Worm (Caenorhabditis elegans) whole organism, young adult: Measurements from ENCODE around the gene rps-24.

Experiments
- B0019.2 ChIP-seq: fragments of 200-800 bp; sonication (Bioruptor generic); conservative IDR thresholded peaks from 2 replicates; pipeline ENCODE4 v1.3.6; 2022; ENCODE audit warnings: missing genetic modification reagents, missing genetic modification characterization, missing compliant biosample characterization
- B0261.1 ChIP-seq: sonication (generic microtip); optimal IDR thresholded peaks from 2 replicates; lab custom pipeline; 2016; ENCODE audit warnings: mild to moderate bottlenecking, missing genetic modification characterization, moderate library complexity, missing compliant biosample characterization
- D2030.7 ChIP-seq: fragments of 200-800 bp; sonication (Bioruptor generic); IDR thresholded peaks from 2 replicates; pipeline ENCODE4 v1.3.6; 2022; ENCODE audit warnings: missing genetic modification reagents, missing genetic modification characterization, missing compliant biosample characterization
- F10E7.11 ChIP-seq: sonication (generic microtip); optimal IDR thresholded peaks from 2 replicates; lab custom pipeline; 2017; ENCODE audit warnings: mild to moderate bottlenecking, missing genetic modification characterization, moderate library complexity, missing compliant biosample characterization
- F49E8.2 ChIP-seq: sonication (generic microtip); optimal IDR thresholded peaks from 3 replicates; lab custom pipeline; 2017; ENCODE audit warnings: missing genetic modification characterization, mild to moderate bottlenecking, missing compliant biosample characterization, antibody characterized with exemption, moderate library complexity; ENCODE audit not compliant: insufficient read depth
- Y95B8A.8 ChIP-seq: fragments of 200-800 bp; sonication (Bioruptor generic); IDR thresholded peaks from 2 replicates; pipeline ENCODE4 v1.3.6; 2022; ENCODE audit warnings: missing genetic modification reagents, missing genetic modification characterization, missing compliant biosample characterization
- akir-1 ChIP-seq: fragments of 200-800 bp; sonication (Bioruptor generic); optimal IDR thresholded peaks from 2 replicates; lab custom pipeline; 2018; ENCODE audit warnings: mild to moderate bottlenecking, missing genetic modification characterization, moderate library complexity, missing compliant biosample characterization
- ama-1 ChIP-seq, 3 experiments: fragments of 150-350 bp in 1 of 3; sonication (generic microtip) in 2 of 3; optimal IDR thresholded peaks; 2 replicates each; lab custom pipeline; 2014 to 2018; ENCODE audit warnings: missing biosample characterization in 2 of 3, missing genetic modification characterization in 2 of 3, missing genetic modification reagents in 2 of 3
- aptf-3 ChIP-seq: fragments of 200-800 bp; sonication (Bioruptor generic); IDR thresholded peaks from 2 replicates; pipeline ENCODE4 v1.3.6; 2022; ENCODE audit warnings: missing genetic modification characterization, missing compliant biosample characterization
- bed-2 ChIP-seq: fragments of 200-800 bp; sonication (Bioruptor generic); IDR thresholded peaks from 2 replicates; pipeline ENCODE4 v1.3.6; 2022; ENCODE audit warnings: missing genetic modification reagents, missing genetic modification characterization, missing compliant biosample characterization
- ceh-100 ChIP-seq: fragments of 200-800 bp; sonication (Bioruptor generic); IDR thresholded peaks from 2 replicates; pipeline ENCODE4 v1.3.6; 2022; ENCODE audit warnings: missing genetic modification reagents, missing genetic modification characterization, missing compliant biosample characterization
- ceh-27 ChIP-seq: fragments of 200-800 bp; sonication (Bioruptor generic); optimal IDR thresholded peaks from 2 replicates; lab custom pipeline; 2018; ENCODE audit warnings: mild to moderate bottlenecking, missing genetic modification characterization, moderate library complexity, missing compliant biosample characterization
- ceh-58 ChIP-seq: fragments of 200-800 bp; sonication (Bioruptor generic); IDR thresholded peaks from 2 replicates; pipeline ENCODE4 v1.3.6; 2022; ENCODE audit warnings: missing genetic modification characterization, missing compliant biosample characterization
- ceh-91 ChIP-seq: fragments of 200-800 bp; sonication (Bioruptor generic); IDR thresholded peaks from 2 replicates; pipeline ENCODE4 v1.3.6; 2022; ENCODE audit warnings: missing genetic modification reagents, missing genetic modification characterization, missing compliant biosample characterization
- chd-7 ChIP-seq: sonication (generic microtip); optimal IDR thresholded peaks from 2 replicates; lab custom pipeline; 2016; ENCODE audit warnings: mild to moderate bottlenecking, missing genetic modification characterization, moderate library complexity, missing compliant biosample characterization
- die-1 ChIP-seq: sonication (generic microtip); optimal IDR thresholded peaks from 2 replicates; lab custom pipeline; 2016; ENCODE audit warnings: missing genotype, mild to moderate bottlenecking, missing genetic modification characterization, missing compliant biosample characterization
- egrh-3 ChIP-seq: fragments of 200-800 bp; sonication (Bioruptor generic); IDR thresholded peaks from 2 replicates; pipeline ENCODE4 v1.3.6; 2022; ENCODE audit warnings: missing genetic modification reagents, missing genetic modification characterization, missing compliant biosample characterization
- ets-4 ChIP-seq: fragments of 200-800 bp; sonication (Bioruptor generic); optimal IDR thresholded peaks from 2 replicates; lab custom pipeline; 2018; ENCODE audit warnings: mild to moderate bottlenecking, missing genetic modification characterization, missing compliant biosample characterization
- gei-17 ChIP-seq: fragments of 200-800 bp; sonication (Bioruptor generic); optimal IDR thresholded peaks from 2 replicates; lab custom pipeline; 2018; ENCODE audit warnings: mild to moderate bottlenecking, missing genetic modification characterization, missing compliant biosample characterization
- hmg-20 ChIP-seq: fragments of 200-800 bp; sonication (Bioruptor generic); IDR thresholded peaks from 2 replicates; pipeline ENCODE4 v1.3.6; 2022; ENCODE audit warnings: missing genetic modification reagents, missing genetic modification characterization, missing compliant biosample characterization
- hsf-1 ChIP-seq: fragments of 200-800 bp; sonication (Bioruptor generic); IDR thresholded peaks from 2 replicates; pipeline ENCODE4 v1.3.6; 2022; ENCODE audit warnings: missing genetic modification reagents, missing genetic modification characterization, missing compliant biosample characterization
- lag-1 ChIP-seq: fragments of 200-800 bp; sonication (Bioruptor generic); IDR thresholded peaks from 2 replicates; pipeline ENCODE4 v1.3.6; 2022; ENCODE audit warnings: missing genetic modification reagents, missing genetic modification characterization, missing compliant biosample characterization
- let-526 ChIP-seq: fragments of 200-800 bp; sonication (Bioruptor generic); IDR thresholded peaks from 2 replicates; pipeline ENCODE4 v1.3.6; 2022; ENCODE audit warnings: missing genetic modification reagents, missing genetic modification characterization, missing compliant biosample characterization
- lin-40 ChIP-seq: sonication (generic microtip); optimal IDR thresholded peaks from 2 replicates; lab custom pipeline; 2016; ENCODE audit warnings: missing genetic modification characterization, mild to moderate bottlenecking, missing compliant biosample characterization, missing genotype, missing genetic modification reagents
- lin-54 ChIP-seq: fragments of 200-800 bp; sonication (Bioruptor generic); optimal IDR thresholded peaks from 2 replicates; lab custom pipeline; 2018; ENCODE audit warnings: mild to moderate bottlenecking, missing genetic modification characterization, missing compliant biosample characterization
- lir-1 ChIP-seq: fragments of 200-800 bp; sonication (Bioruptor generic); conservative IDR thresholded peaks from 2 replicates; pipeline ENCODE4 v1.3.6; 2022; ENCODE audit warnings: missing genetic modification reagents, missing genetic modification characterization, missing compliant biosample characterization
- lsy-27 ChIP-seq: sonication (generic microtip); optimal IDR thresholded peaks from 2 replicates; lab custom pipeline; 2017; ENCODE audit warnings: missing genetic modification characterization, mild to moderate bottlenecking, missing compliant biosample characterization, antibody characterized with exemption, missing genotype, borderline replicate concordance; ENCODE audit not compliant: insufficient read depth
- madf-3 ChIP-seq: fragments of 200-800 bp; sonication (Bioruptor generic); IDR thresholded peaks from 2 replicates; pipeline ENCODE4 v1.3.6; 2022; ENCODE audit warnings: missing genetic modification reagents, missing genetic modification characterization, missing compliant biosample characterization
- mcd-1 ChIP-seq: fragments of 200-800 bp; sonication (Bioruptor generic); IDR thresholded peaks from 2 replicates; pipeline ENCODE4 v1.3.6; 2022; ENCODE audit warnings: missing genetic modification reagents, missing genetic modification characterization, missing compliant biosample characterization
- mxl-1 ChIP-seq: sonication (generic microtip); optimal IDR thresholded peaks from 2 replicates; lab custom pipeline; 2016; ENCODE audit warnings: missing genetic modification characterization, missing compliant biosample characterization
- nfya-2 ChIP-seq: fragments of 200-800 bp; sonication (Bioruptor generic); IDR thresholded peaks from 2 replicates; pipeline ENCODE4 v1.3.6; 2022; ENCODE audit warnings: missing genetic modification reagents, missing genetic modification characterization, missing compliant biosample characterization
- nhr-120 ChIP-seq: fragments of 200-800 bp; sonication (Bioruptor generic); IDR thresholded peaks from 2 replicates; pipeline ENCODE4 v1.3.6; 2022; ENCODE audit warnings: missing genetic modification characterization, missing compliant biosample characterization
- nhr-179 ChIP-seq: sonication (generic microtip); optimal IDR thresholded peaks from 2 replicates; lab custom pipeline; 2016; ENCODE audit warnings: mild to moderate bottlenecking, missing genetic modification characterization, missing compliant biosample characterization
- pbrm-1 ChIP-seq: fragments of 200-800 bp; sonication (Bioruptor generic); IDR thresholded peaks from 2 replicates; pipeline ENCODE4 v1.3.6; 2022; ENCODE audit warnings: missing genetic modification reagents, missing genetic modification characterization, missing compliant biosample characterization
- pha-4 ChIP-seq: fragments of 150-350 bp; sonication (generic microtip); optimal IDR thresholded peaks from 2 replicates; lab custom pipeline; 2014; ENCODE audit warnings: missing biosample characterization, missing genetic modification reagents, missing genetic modification characterization
- rcor-1 ChIP-seq: fragments of 200-800 bp; sonication (Bioruptor generic); IDR thresholded peaks from 2 replicates; pipeline ENCODE4 v1.3.6; 2022; ENCODE audit warnings: missing genetic modification reagents, missing genetic modification characterization, missing compliant biosample characterization
- rec-8 ChIP-seq, 2 experiments: sonication (generic microtip); optimal IDR thresholded peaks; 2 replicates each; lab custom pipeline; 2016; ENCODE audit warnings: mild to moderate bottlenecking in 2 of 2, missing genetic modification characterization in 2 of 2, missing genetic modification reagents in 2 of 2, missing genotype in 2 of 2, missing biosample characterization in 1 of 2, missing compliant biosample characterization in 1 of 2, moderate library complexity in 1 of 2
- snpc-1.3 ChIP-seq: sonication (generic microtip); optimal IDR thresholded peaks from 2 replicates; lab custom pipeline; 2017; ENCODE audit warnings: missing genetic modification characterization, mild to moderate bottlenecking, missing compliant biosample characterization, antibody characterized with exemption, moderate library complexity, missing genotype, missing genetic modification reagents; ENCODE audit not compliant: insufficient read depth
- snpc-3.4 ChIP-seq: sonication (generic microtip); optimal IDR thresholded peaks from 2 replicates; lab custom pipeline; 2017; ENCODE audit warnings: missing genetic modification characterization, mild to moderate bottlenecking, missing compliant biosample characterization, antibody characterized with exemption, moderate library complexity, missing genotype, missing genetic modification reagents
- snpc-4 ChIP-seq, 5 experiments: fragments of 150-350 bp in 1 of 5; sonication (generic microtip) in 4 of 5; optimal IDR thresholded peaks; 2 replicates each; lab custom pipeline; 2014 to 2018; ENCODE audit warnings: missing genetic modification characterization in 5 of 5, missing biosample characterization in 3 of 5, antibody characterized with exemption in 2 of 5, mild to moderate bottlenecking in 2 of 5, missing compliant biosample characterization in 2 of 5, missing genotype in 2 of 5, moderate library complexity in 2 of 5, missing genetic modification reagents in 1 of 5
- tbp1 ChIP-seq: fragments of 200-800 bp; sonication (Bioruptor generic); optimal IDR thresholded peaks from 2 replicates; lab custom pipeline; 2018; ENCODE audit warnings: mild to moderate bottlenecking, missing genetic modification characterization, missing compliant biosample characterization
- tlf-1 ChIP-seq: fragments of 200-800 bp; sonication (Bioruptor generic); optimal IDR thresholded peaks from 2 replicates; lab custom pipeline; 2018; ENCODE audit warnings: mild to moderate bottlenecking, missing genetic modification characterization, missing compliant biosample characterization
- unc-62 ChIP-seq: fragments of 150-350 bp; optimal IDR thresholded peaks from 2 replicates; lab custom pipeline; 2014; ENCODE audit warnings: missing biosample characterization, missing genetic modification reagents, missing genetic modification characterization
- xnd-1 ChIP-seq: sonication (generic microtip); optimal IDR thresholded peaks from 2 replicates; lab custom pipeline; 2016; ENCODE audit warnings: missing genotype, missing genetic modification reagents, missing genetic modification characterization, missing compliant biosample characterization
- zfh-2 ChIP-seq: fragments of 200-800 bp; sonication (Bioruptor generic); conservative IDR thresholded peaks from 2 replicates; pipeline ENCODE4 v1.3.6; 2022; ENCODE audit warnings: missing genetic modification reagents, missing genetic modification characterization, missing compliant biosample characterization

The rps-24 gene

ce11 chrIV:386576-386975 lies 889 bp downstream of the rps-24 start, which contains the start of gene T07A9.14 (continued):
- TF ChIP-seq let-526 (GFP tag; lab: Robert Waterston, UW) (no peak), ceh-27 (GFP tag; lab: Kevin White, UChicago) (no peak), lag-1 (GFP tag; lab: Robert Waterston, UW) (no peak), F49E8.2 (tag; lab: Kevin White, UChicago) (peak; percentile 52), unc-62 (no peak), tbp1 (no peak), mcd-1 (GFP tag; lab: Robert Waterston, UW) (peak; percentile 37; the same call in 1 of the 2 replicates), bed-2 (no peak), Y95B8A.8 (GFP tag; lab: Robert Waterston, UW) (no peak), hmg-20 (GFP tag; lab: Robert Waterston, UW) (no peak), mxl-1 (tag; lab: Kevin White, UChicago) (peak; percentile 20), akir-1 (GFP tag; lab: Kevin White, UChicago) (no peak), nhr-120 (GFP tag; lab: Robert Waterston, UW) (no peak), D2030.7 (GFP tag; lab: Robert Waterston, UW) (no peak), B0261.1 (no peak), lsy-27 (tag; lab: Kevin White, UChicago) (no peak), nhr-179 (no peak), chd-7 (tag; lab: Kevin White, UChicago) (no peak), die-1 (tag; lab: Kevin White, UChicago) (no peak), F10E7.11 (tag; lab: Kevin White, UChicago) (no peak), ceh-58 (GFP tag; lab: Robert Waterston, UW) (no peak), snpc-1.3 (tag; lab: Kevin White, UChicago) (peak; percentile 31), B0019.2 (no peak), ets-4 (GFP tag; lab: Kevin White, UChicago) (no peak), tlf-1 (peak; percentile 27), ceh-91 (no peak), pha-4 (tag; lab: Kevin White, UChicago) (no peak), nfya-2 (GFP tag; lab: Robert Waterston, UW) (0 out of 2 replicates have a peak, but pooled peaks have one; percentile 8), zfh-2 (GFP tag; lab: Robert Waterston, UW) (no peak), lir-1 (no peak), rec-8 (tag; optimal IDR thresholded peaks at IDR 0.05; lab: Kevin White, UChicago) (no peak), lin-54 (peak; percentile 64)

DNA sequence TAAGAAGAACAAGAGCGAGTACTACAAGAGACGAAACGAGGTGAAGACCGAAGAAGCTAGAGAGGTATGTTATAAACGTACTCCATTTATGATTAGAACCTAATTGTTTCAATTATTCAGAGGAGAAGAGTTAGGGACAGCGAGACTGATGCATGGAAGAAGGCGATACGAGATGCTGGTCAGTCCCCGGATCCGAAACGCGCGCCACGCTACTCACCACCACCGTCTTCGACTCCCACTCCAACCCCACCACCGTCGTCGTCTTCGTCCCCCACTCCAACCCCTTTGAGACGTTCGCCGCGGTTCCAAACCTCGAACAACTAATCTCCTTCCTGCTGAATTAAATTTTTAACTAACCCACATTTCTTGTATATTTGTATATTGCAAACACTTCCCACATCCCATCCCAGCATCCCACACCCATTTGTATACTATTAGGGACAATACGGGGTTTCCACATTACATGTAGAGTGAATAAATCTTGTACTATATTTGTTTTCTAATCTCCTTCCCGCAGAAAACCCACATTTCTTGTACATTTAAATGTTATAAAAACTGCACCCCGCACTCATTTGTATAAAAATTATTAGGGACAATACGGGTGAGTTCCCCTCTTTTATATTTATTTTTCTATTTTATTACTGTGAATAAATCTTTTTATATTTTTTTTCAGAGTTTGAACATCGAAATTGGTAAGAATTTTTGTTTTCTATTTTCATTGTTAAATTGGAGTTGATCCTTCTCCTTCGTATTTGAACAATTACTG lies 1.8 kb downstream of the rps-24 start:
- TF ChIP-seq ceh-100 (GFP tag; lab: Robert Waterston, UW) (0 out of 2 replicates have a peak, but pooled peaks have one; percentile 14), hsf-1 (GFP tag; lab: Robert Waterston, UW) (0 out of 2 replicates have a peak, but pooled peaks have one; percentile 44), xnd-1 (no peak), snpc-1.3 (tag; lab: Kevin White, UChicago) (peak; percentile 42), pbrm-1 (GFP tag; lab: Robert Waterston, UW) (no peak), snpc-4 (GFP tag; optimal IDR thresholded peaks at IDR 0.05; lab: Kevin White, UChicago) (no peak), snpc-4 (tag; optimal IDR thresholded peaks at IDR 0.05; lab: Kevin White, UChicago) (peak in 1 of 4 experiments; percentile 10), nhr-120 (GFP tag; lab: Robert Waterston, UW) (0 out of 2 replicates have a peak, but pooled peaks have one; percentile 45), nfya-2 (GFP tag; lab: Robert Waterston, UW) (no peak), snpc-3.4 (tag; lab: Kevin White, UChicago) (peak; percentile 42), gei-17 (no peak), zfh-2 (GFP tag; lab: Robert Waterston, UW) (peak; percentile 76), rcor-1 (GFP tag; lab: Robert Waterston, UW) (0 out of 2 replicates have a peak, but pooled peaks have one; percentile 30), egrh-3 (GFP tag; lab: Robert Waterston, UW) (peak; percentile 61; the same call in 1 of the 2 replicates), aptf-3 (GFP tag; lab: Robert Waterston, UW) (no peak; the same call in 1 of the 2 replicates), lin-40 (tag; lab: Kevin White, UChicago) (no peak), ama-1 (optimal IDR thresholded peaks at IDR 0.05; lab: Kevin White, UChicago) (no peak), ama-1 (GFP tag; optimal IDR thresholded peaks at IDR 0.05; lab: Kevin White, UChicago) (peak in 1 of 2 experiments; percentile 80), madf-3 (no peak)
